Worm (Caenorhabditis elegans) whole organism, L1 larva: ENCODE results near the gene mdt-1.2.
A peak's percentile ranks its signal among the peaks of the same experiment; 100 is the strongest.

Source experiments
- C04F5.9 ChIP-seq: sonication (generic microtip); optimal IDR thresholded peaks from 2 replicates; lab custom pipeline; 2016; ENCODE audit warnings: missing genetic modification characterization, missing compliant biosample characterization
- C34B4.2 ChIP-seq: sonication (generic microtip); optimal IDR thresholded peaks from 2 replicates; lab custom pipeline; 2017; ENCODE audit warnings: mild to moderate bottlenecking, missing genetic modification characterization, missing compliant biosample characterization
- Y116A8C.19 ChIP-seq: sonication (generic microtip); optimal IDR thresholded peaks from 2 replicates; lab custom pipeline; 2016; ENCODE audit warnings: missing compliant biosample characterization, missing genetic modification characterization, borderline replicate concordance
- aha-1 ChIP-seq: fragments of 150-350 bp; optimal IDR thresholded peaks from 2 replicates; lab custom pipeline; 2014; ENCODE audit warnings: missing biosample characterization, missing genetic modification characterization
- ceh-8 ChIP-seq: fragments of 200-800 bp; sonication (Bioruptor generic); optimal IDR thresholded peaks from 2 replicates; lab custom pipeline; 2018; ENCODE audit warnings: mild to moderate bottlenecking, missing genetic modification characterization, moderate library complexity, missing compliant biosample characterization
- ceh-88 ChIP-seq: fragments of 200-800 bp; sonication (Bioruptor generic); IDR thresholded peaks from 2 replicates; pipeline ENCODE4 v1.3.6; 2022; ENCODE audit warnings: missing genetic modification characterization, missing compliant biosample characterization
- ceh-90 ChIP-seq: sonication (generic microtip); optimal IDR thresholded peaks from 2 replicates; lab custom pipeline; 2016; ENCODE audit warnings: missing genetic modification characterization, missing compliant biosample characterization
- efl-1 ChIP-seq, 4 experiments: fragments of 150-350 bp; optimal IDR thresholded peaks in 3 of 4; peaks in 1 of 4; 1 replicate in 1 of 4; 2 replicates in 3 of 4; lab custom pipeline; 2014; ENCODE audit warnings: missing biosample characterization in 2 of 4, missing genetic modification characterization in 2 of 4, missing genetic modification reagents in 2 of 4
- egl-27 ChIP-seq, 2 experiments: fragments of 150-350 bp in 1 of 2; sonication (generic microtip); optimal IDR thresholded peaks; 3 replicates each; lab custom pipeline; 2017 to 2018; ENCODE audit warnings: missing biosample characterization in 2 of 2, missing genetic modification characterization in 2 of 2, missing genetic modification reagents in 2 of 2
- elt-2 ChIP-seq: sonication (generic microtip); optimal IDR thresholded peaks from 2 replicates; lab custom pipeline; 2016; ENCODE audit warnings: missing genetic modification characterization, mild to moderate bottlenecking, inconsistent platforms, missing compliant biosample characterization, missing genetic modification reagents
- elt-3 ChIP-seq, 6 experiments: fragments of 150-350 bp in 1 of 6; sonication (generic microtip); optimal IDR thresholded peaks; 2 replicates each; lab custom pipeline; 2017 to 2018; ENCODE audit warnings: missing biosample characterization in 6 of 6, missing genetic modification characterization in 6 of 6, inconsistent platforms in 1 of 6
- ets-5 ChIP-seq: fragments of 200-800 bp; sonication (Bioruptor generic); IDR thresholded peaks from 2 replicates; pipeline ENCODE4 v1.3.6; 2022; ENCODE audit warnings: missing genetic modification characterization, missing compliant biosample characterization
- fkh-10 ChIP-seq: sonication (generic microtip); optimal IDR thresholded peaks from 2 replicates; lab custom pipeline; 2017; ENCODE audit warnings: missing biosample characterization, missing genetic modification reagents, missing genetic modification characterization
- fkh-4 ChIP-seq: sonication (generic microtip); optimal IDR thresholded peaks from 2 replicates; lab custom pipeline; 2016; ENCODE audit warnings: missing compliant biosample characterization, missing genetic modification characterization, borderline replicate concordance
- fos-1 ChIP-seq: fragments of 150-350 bp; optimal IDR thresholded peaks from 2 replicates; lab custom pipeline; 2014; ENCODE audit warnings: missing biosample characterization, missing genetic modification characterization
- hlh-17 ChIP-seq: fragments of 200-800 bp; sonication (Bioruptor generic); optimal IDR thresholded peaks from 2 replicates; lab custom pipeline; 2018; ENCODE audit warnings: missing genetic modification characterization, mild to moderate bottlenecking, missing compliant biosample characterization, moderate library complexity, borderline replicate concordance
- hpl-2 ChIP-seq: fragments of 150-350 bp; optimal IDR thresholded peaks from 2 replicates; lab custom pipeline; 2014; ENCODE audit warnings: missing biosample characterization, missing genetic modification reagents, missing genetic modification characterization
- irx-1 ChIP-seq: sonication (generic microtip); optimal IDR thresholded peaks from 2 replicates; lab custom pipeline; 2016; ENCODE audit warnings: missing genetic modification characterization, missing compliant biosample characterization
- lin-13 ChIP-seq: fragments of 150-350 bp; optimal IDR thresholded peaks from 2 replicates; lab custom pipeline; 2014; ENCODE audit warnings: missing biosample characterization, missing genetic modification reagents, missing genetic modification characterization
- lin-14 ChIP-seq: fragments of 200-800 bp; sonication (Bioruptor generic); optimal IDR thresholded peaks from 2 replicates; lab custom pipeline; 2018; ENCODE audit warnings: mild to moderate bottlenecking, missing genetic modification characterization, moderate library complexity, missing compliant biosample characterization
- lin-39 ChIP-seq: fragments of 150-350 bp; optimal IDR thresholded peaks from 2 replicates; lab custom pipeline; 2014; ENCODE audit warnings: missing biosample characterization, missing genetic modification reagents, missing genetic modification characterization
- lir-3 ChIP-seq: sonication (generic microtip); optimal IDR thresholded peaks from 2 replicates; lab custom pipeline; 2016; ENCODE audit warnings: mild to moderate bottlenecking, missing genetic modification characterization, moderate library complexity, missing compliant biosample characterization; ENCODE audit not compliant: poor library complexity
- lsy-2 ChIP-seq, 2 experiments: fragments of 150-350 bp; optimal IDR thresholded peaks; 2 replicates each; lab custom pipeline; 2014; ENCODE audit warnings: missing biosample characterization in 2 of 2, missing genetic modification characterization in 2 of 2
- mdl-1 ChIP-seq, 2 experiments: fragments of 150-350 bp; optimal IDR thresholded peaks; 2 replicates each; lab custom pipeline; 2014 to 2017; ENCODE audit warnings: missing biosample characterization in 2 of 2, missing genetic modification characterization in 2 of 2, inconsistent platforms in 1 of 2
- mef-2 ChIP-seq: fragments of 150-350 bp; optimal IDR thresholded peaks from 2 replicates; lab custom pipeline; 2014; ENCODE audit warnings: missing biosample characterization, missing genetic modification characterization
- nhr-28 ChIP-seq: fragments of 150-350 bp; optimal IDR thresholded peaks from 2 replicates; lab custom pipeline; 2014; ENCODE audit warnings: missing biosample characterization, missing genetic modification characterization
- nhr-84 ChIP-seq: sonication (generic microtip); optimal IDR thresholded peaks from 2 replicates; lab custom pipeline; 2017; ENCODE audit warnings: missing biosample characterization, missing genetic modification characterization
- rnt-1 ChIP-seq: sonication (generic microtip); optimal IDR thresholded peaks from 2 replicates; lab custom pipeline; 2016; ENCODE audit warnings: mild to moderate bottlenecking, missing genetic modification characterization, moderate library complexity, missing compliant biosample characterization
- skn-1 ChIP-seq: fragments of 150-350 bp; optimal IDR thresholded peaks from 2 replicates; lab custom pipeline; 2014; ENCODE audit warnings: missing biosample characterization, missing genetic modification characterization
- snpc-4 ChIP-seq: fragments of 150-350 bp; optimal IDR thresholded peaks from 2 replicates; lab custom pipeline; 2014; ENCODE audit warnings: missing biosample characterization, missing genetic modification characterization
- sptf-1 ChIP-seq: fragments of 150-350 bp; optimal IDR thresholded peaks from 2 replicates; lab custom pipeline; 2014; ENCODE audit warnings: missing biosample characterization, missing genetic modification characterization
- swsn-7 ChIP-seq: sonication (generic microtip); optimal IDR thresholded peaks from 2 replicates; lab custom pipeline; 2016; ENCODE audit warnings: missing genetic modification characterization, missing compliant biosample characterization
- unc-62 ChIP-seq: fragments of 150-350 bp; optimal IDR thresholded peaks from 2 replicates; lab custom pipeline; 2014; ENCODE audit warnings: missing biosample characterization, missing genetic modification reagents, missing genetic modification characterization
- unc-98 ChIP-seq: fragments of 200-800 bp; sonication (Bioruptor generic); IDR thresholded peaks from 2 replicates; pipeline ENCODE4 v1.3.6; 2022; ENCODE audit warnings: missing genetic modification characterization, missing compliant biosample characterization
- vab-15 ChIP-seq: sonication (generic microtip); optimal IDR thresholded peaks from 2 replicates; lab custom pipeline; 2017; ENCODE audit warnings: missing genotype, mild to moderate bottlenecking, missing genetic modification characterization, missing compliant biosample characterization
- xbp-1 ChIP-seq: sonication (generic microtip); optimal IDR thresholded peaks from 2 replicates; lab custom pipeline; 2016; ENCODE audit warnings: missing genetic modification characterization, missing compliant biosample characterization
- zag-1 ChIP-seq: fragments of 150-350 bp; optimal IDR thresholded peaks from 2 replicates; lab custom pipeline; 2014; ENCODE audit warnings: missing biosample characterization, missing genetic modification characterization
- ztf-11 ChIP-seq, 2 experiments: sonication (generic microtip); optimal IDR thresholded peaks; 2 replicates each; lab custom pipeline; 2016 to 2017; ENCODE audit warnings: missing genetic modification characterization in 2 of 2, missing biosample characterization in 1 of 2, missing compliant biosample characterization in 1 of 2

The mdt-1.2 gene

DNA sequence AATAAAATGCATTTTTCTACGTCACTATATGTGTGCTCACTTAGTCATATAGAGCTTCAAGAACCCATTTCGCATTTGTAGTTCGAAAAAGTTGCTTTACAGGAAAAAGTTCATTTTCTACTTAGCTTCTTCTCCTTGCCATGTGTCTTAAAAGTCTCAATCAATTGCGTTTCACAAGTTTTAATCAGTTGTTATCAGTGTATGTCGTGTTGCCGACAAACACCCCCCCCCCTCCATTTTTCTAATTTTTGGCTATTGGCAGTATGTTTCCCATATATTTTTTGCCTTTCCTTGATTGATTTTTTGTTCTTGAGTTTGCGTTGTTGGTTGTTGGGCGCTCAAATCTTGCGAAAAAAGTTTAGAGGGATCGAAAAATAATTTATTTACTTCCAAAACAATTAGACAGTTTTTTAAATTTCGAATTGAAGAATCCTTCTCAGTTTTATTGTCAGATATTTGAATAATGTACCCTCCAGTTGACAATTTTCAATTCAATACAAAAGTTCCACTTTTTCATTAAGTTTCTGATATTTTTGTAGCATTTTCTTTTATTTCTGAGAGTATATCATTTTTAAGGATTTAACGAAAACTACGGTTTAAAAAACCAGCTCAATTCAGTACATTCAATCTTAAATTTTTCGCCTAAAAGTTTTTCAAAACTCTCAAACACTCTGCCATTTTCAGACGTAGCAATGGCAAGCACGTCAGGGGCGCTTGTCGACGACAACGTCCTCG lies 34.5 kb downstream of the mdt-1.2 start, which contains the start of gene sid-3:
TSS of gene sid-3 (plus strand) at position 685 of the 735 bp plus-strand sequence.
- no peak for TF ChIP-seq nhr-84
- TF ChIP-seq lin-13 (GFP tag; lab: Kevin White, UChicago) = no peak
- TF ChIP-seq egl-27 (tag; optimal IDR thresholded peaks at IDR 0.05; lab: Kevin White, UChicago) = no peak
- TF ChIP-seq fkh-10 (GFP tag; lab: Kevin White, UChicago) = no peak
- peak; percentile 46 for TF ChIP-seq elt-2

DNA sequence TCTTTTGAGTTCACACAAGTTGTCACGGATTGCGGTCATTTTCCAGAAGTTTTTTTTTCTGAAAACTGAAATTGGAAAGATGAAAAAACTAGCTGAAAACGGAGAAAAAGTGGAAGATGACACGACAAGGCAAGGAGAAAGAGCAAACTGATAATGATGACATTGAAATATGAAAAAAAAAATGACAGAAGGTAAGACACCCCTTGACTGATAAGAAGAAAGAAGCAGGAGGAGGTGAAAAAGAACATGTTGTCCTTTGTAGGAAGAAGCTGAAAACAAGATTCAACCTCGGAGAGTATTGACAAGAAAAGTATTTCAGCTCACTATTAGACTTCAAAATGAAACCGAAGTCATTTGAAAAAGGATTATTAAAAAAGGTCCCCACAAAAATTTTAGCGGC lies 43.8 kb downstream of the mdt-1.2 start, which contains the start of gene B0302.5:
TSS of gene B0302.5 (minus strand) at position 58 of the 400 bp plus-strand sequence.
- TF ChIP-seq elt-2 (peak; percentile 0), irx-1 (tag; lab: Kevin White, UChicago) (no peak)

- TF ChIP-seq lin-39 (tag; lab: Kevin White, UChicago) = no peak
- TF ChIP-seq mdl-1 (tag; optimal IDR thresholded peaks at IDR 0.05; lab: Kevin White, UChicago) = no peak
- TF ChIP-seq nhr-28 (tag; lab: Kevin White, UChicago) = no peak
- TF ChIP-seq unc-98 (GFP tag; lab: Robert Waterston, UW) = no peak
- no peak for TF ChIP-seq lir-3 (tag; lab: Kevin White, UChicago)
- TF ChIP-seq fos-1 = no peak
- TF ChIP-seq snpc-4 (tag; lab: Kevin White, UChicago) = no peak
- no peak for TF ChIP-seq ztf-11 (tag; optimal IDR thresholded peaks at IDR 0.05; lab: Kevin White, UChicago)
- no peak for TF ChIP-seq mef-2 (tag; lab: Kevin White, UChicago)
- TF ChIP-seq hlh-17 (GFP tag; lab: Kevin White, UChicago) = no peak
- no peak for TF ChIP-seq hpl-2 (GFP tag; lab: Kevin White, UChicago)
- TF ChIP-seq efl-1 (optimal IDR thresholded peaks at IDR 0.05; lab: Kevin White, UChicago) = no peak
- no peak for TF ChIP-seq efl-1 (GFP tag; optimal IDR thresholded peaks at IDR 0.05 in 1 of 2; lab: Kevin White, UChicago)
- TF ChIP-seq C04F5.9 = no peak
- no peak for TF ChIP-seq unc-62 (GFP tag; lab: Kevin White, UChicago)
- TF ChIP-seq C34B4.2 (tag; lab: Kevin White, UChicago) = no peak
- TF ChIP-seq elt-3 (tag; optimal IDR thresholded peaks at IDR 0.05; lab: Kevin White, UChicago) = no peak
- TF ChIP-seq ceh-8 (GFP tag; lab: Kevin White, UChicago) = no peak
- TF ChIP-seq ceh-88 (GFP tag; lab: Robert Waterston, UW) = no peak
These were observed 46.5 kb downstream of the mdt-1.2 start for ce11 chrX:17197824-17198223.

ce11 chrX:17203399-17203798 lies 52.1 kb downstream of the mdt-1.2 start:
- TF ChIP-seq efl-1 (optimal IDR thresholded peaks at IDR 0.05; lab: Kevin White, UChicago) (no peak), efl-1 (GFP tag; optimal IDR thresholded peaks at IDR 0.05 in 1 of 2; lab: Kevin White, UChicago) (no peak), lin-39 (tag; lab: Kevin White, UChicago) (no peak), rnt-1 (tag; lab: Kevin White, UChicago) (no peak), lsy-2 (tag; optimal IDR thresholded peaks at IDR 0.05; lab: Kevin White, UChicago) (no peak), aha-1 (no peak), zag-1 (tag; lab: Kevin White, UChicago) (no peak), xbp-1 (no peak), ceh-90 (no peak), swsn-7 (no peak), C34B4.2 (tag; lab: Kevin White, UChicago) (no peak), skn-1 (tag; lab: Kevin White, UChicago) (no peak), ets-5 (GFP tag; lab: Robert Waterston, UW) (no peak), egl-27 (tag; optimal IDR thresholded peaks at IDR 0.05; lab: Kevin White, UChicago) (no peak), sptf-1 (tag; lab: Kevin White, UChicago) (no peak), vab-15 (no peak), lin-14 (GFP tag; lab: Kevin White, UChicago) (no peak), Y116A8C.19 (tag; lab: Kevin White, UChicago) (no peak), fkh-4 (tag; lab: Kevin White, UChicago) (no peak), fkh-10 (GFP tag; lab: Kevin White, UChicago) (no peak)
